Fruit fly (Drosophila melanogaster): Measurements from ENCODE around the gene Rga.
A peak's percentile ranks its signal among the peaks of the same experiment; 100 is the strongest.

Gene Rga

dm6 chr3R:5647705-5648568, 35.0 kb upstream of the Rga start (continued):
- peak; percentile 71 for TF ChIP-seq CG15479 (GFP tag; optimal IDR thresholded peaks at IDR 0.05)
- no peak for TF ChIP-seq Jarid2 (GFP tag; optimal IDR thresholded peaks at IDR 0.05)
- TF ChIP-seq Med (GFP tag), result peak; percentile 79
- no peak for TF ChIP-seq CG43689 (GFP tag; IDR thresholded peaks at IDR 0.05)
- no peak for TF ChIP-seq CG14710 (tag; optimal IDR thresholded peaks at IDR 0.05)
- TF ChIP-seq fd3F (GFP tag; optimal IDR thresholded peaks at IDR 0.05), result no peak
- peak; percentile 53 for TF ChIP-seq CG12769 (tag; optimal IDR thresholded peaks at IDR 0.05)
- TF ChIP-seq bcd (GFP tag; optimal IDR thresholded peaks at IDR 0.05), result no peak
- no peak for TF ChIP-seq nau (GFP tag; optimal IDR thresholded peaks at IDR 0.05)
- peak; percentile 63; the same call in 2 of the 4 replicates for TF ChIP-seq chinmo (GFP tag; IDR thresholded peaks at IDR 0.05; ENCODE audit: partially characterized antibody)
- peak; percentile 19 for TF ChIP-seq sens (GFP tag)
- peak; percentile 72 for TF ChIP-seq crol (GFP tag; IDR thresholded peaks at IDR 0.05)
- TF ChIP-seq MESR4 (GFP tag; optimal IDR thresholded peaks at IDR 0.05), result peak; percentile 86
- TF ChIP-seq CG1024 (GFP tag; IDR thresholded peaks at IDR 0.05), result no peak
- TF ChIP-seq zen (tag; optimal IDR thresholded peaks at IDR 0.05), result peak; percentile 0
- TF ChIP-seq rib (GFP tag; IDR thresholded peaks at IDR 0.05), result peak; percentile 8
- TF ChIP-seq CG34376 (GFP tag; optimal IDR thresholded peaks at IDR 0.05), result no peak
- TF ChIP-seq vvl (GFP tag; IDR thresholded peaks at IDR 0.05), result peak; percentile 52; the same call in 1 of the 2 replicates
- TF ChIP-seq CG33213 (GFP tag; optimal IDR thresholded peaks at IDR 0.05), result no peak
- 0 out of 2 replicates have a peak, but pooled peaks have one; percentile 20 for TF ChIP-seq nerfin-2 (GFP tag; IDR thresholded peaks at IDR 0.05; ENCODE audit: partially characterized antibody)

- TF ChIP-seq dysf (GFP tag; IDR thresholded peaks at IDR 0.05), result no peak
- peak; percentile 60 for TF ChIP-seq Med (GFP tag)
- TF ChIP-seq CG10147 (GFP tag; optimal IDR thresholded peaks at IDR 0.05), result no peak
- TF ChIP-seq ac (GFP tag; optimal IDR thresholded peaks at IDR 0.05), result no peak
These were observed 30.5 kb upstream of the Rga start for dm6 chr3R:5643421-5643820.

DNA sequence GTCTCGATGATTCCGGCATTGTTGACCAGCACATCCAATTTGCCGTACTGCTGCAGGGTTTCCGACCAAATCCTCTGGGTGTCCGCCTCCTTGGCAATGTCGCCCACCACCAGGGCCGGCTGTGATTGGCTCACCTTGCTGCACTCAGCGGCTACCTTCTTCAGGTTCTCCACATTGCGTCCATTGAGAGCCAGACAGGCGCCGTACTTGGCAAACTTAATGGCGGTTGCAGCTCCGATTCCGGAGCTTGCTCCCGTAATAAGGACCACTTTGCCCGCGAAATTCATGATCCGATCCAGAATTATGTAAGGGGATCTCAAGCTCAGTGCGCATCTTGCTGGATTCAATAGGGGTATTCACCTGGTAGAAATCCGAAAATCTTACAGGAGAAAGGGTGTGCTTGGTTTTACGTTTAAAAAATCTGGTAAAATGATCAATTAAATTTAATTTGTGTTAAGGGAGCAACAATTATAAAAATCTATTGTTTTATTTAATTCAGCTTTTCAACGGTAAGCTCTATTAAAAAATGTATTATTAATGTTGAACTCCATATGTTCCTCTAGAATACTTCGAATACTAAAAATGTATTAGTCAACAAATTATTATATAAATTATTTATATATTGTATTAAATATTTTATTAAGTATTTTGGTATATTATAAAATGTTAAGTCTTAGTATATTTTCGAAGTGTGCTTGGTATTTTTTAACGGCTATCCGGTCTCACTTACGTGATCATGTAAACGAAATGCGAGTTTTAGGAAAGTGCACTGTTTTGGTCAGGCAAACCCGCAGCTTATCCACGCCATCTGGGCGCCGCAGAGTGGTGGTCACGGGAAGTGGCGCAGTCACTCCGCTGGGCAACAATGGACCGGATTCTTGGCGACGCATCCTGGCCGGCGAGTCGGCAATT, 23.9 kb upstream of the Rga start, which contains the start of the genes CG31548 and CG12170:
Gene CG31548, minus strand, starts transcription at position 334 of the 912 bp plus-strand sequence.
Gene CG12170, plus strand, starts transcription at position 716 of the 912 bp plus-strand sequence.
- TF ChIP-seq Pdp1 (GFP tag; optimal IDR thresholded peaks at IDR 0.05) (peak in 1 of 2 experiments; percentile 97), esg (GFP tag; conservative IDR thresholded peaks at IDR 0.05) (peak; percentile 50), ind (GFP tag; optimal IDR thresholded peaks at IDR 0.05) (peak; percentile 33), CG30403 (GFP tag; optimal IDR thresholded peaks at IDR 0.05) (peak; percentile 53), cas (GFP tag; IDR thresholded peaks at IDR 0.05) (no peak), wor (GFP tag; IDR thresholded peaks at IDR 0.05) (no peak), dmrt11E (tag; optimal IDR thresholded peaks at IDR 0.05) (peak; percentile 55), CG15011 (GFP tag; optimal IDR thresholded peaks at IDR 0.05) (no peak), gsb-n (tag; optimal IDR thresholded peaks at IDR 0.05) (peak; percentile 31), PHDP (tag; optimal IDR thresholded peaks at IDR 0.05) (peak; percentile 70), CG1602 (GFP tag; optimal IDR thresholded peaks at IDR 0.05) (peak; percentile 56), Lhr (GFP tag; optimal IDR thresholded peaks at IDR 0.05) (peak; percentile 19), pan (optimal IDR thresholded peaks at IDR 0.05) (no peak), pan (GFP tag; optimal IDR thresholded peaks at IDR 0.05 in 1 of 2, IDR thresholded peaks at IDR 0.05 in 1 of 2) (peak in 1 of 2 experiments; percentile 48), ewg (GFP tag; optimal IDR thresholded peaks at IDR 0.05) (peak; percentile 32), CG15514 (GFP tag; optimal IDR thresholded peaks at IDR 0.05) (peak; percentile 53), Scr (GFP tag; IDR thresholded peaks at IDR 0.05; ENCODE audit: partially characterized antibody) (no peak), lola (GFP tag; optimal IDR thresholded peaks at IDR 0.05) (peak in 1 of 3 experiments; percentile 56), CG12155 (GFP tag; optimal IDR thresholded peaks at IDR 0.05) (peak; percentile 31), mam (GFP tag; optimal IDR thresholded peaks at IDR 0.05) (peak; percentile 36), CG2120 (GFP tag; optimal IDR thresholded peaks at IDR 0.05) (peak; percentile 62)

All from whole organism, embryonic.